Worm (Caenorhabditis elegans) whole organism, young adult: ENCODE results near the gene skr-8.

ENCODE experiments used
- C06A6.2 ChIP-seq: fragments of 200-800 bp; sonication (Bioruptor generic); conservative IDR thresholded peaks from 2 replicates; pipeline ENCODE4 v1.3.6; 2022; ENCODE audit warnings: missing genetic modification characterization, missing compliant biosample characterization
- F39B2.1 ChIP-seq: fragments of 200-800 bp; sonication (Bioruptor generic); IDR thresholded peaks from 2 replicates; pipeline ENCODE4 v1.3.6; 2022; ENCODE audit warnings: missing genetic modification reagents, missing genetic modification characterization, missing compliant biosample characterization
- K11D2.4 ChIP-seq: fragments of 200-800 bp; sonication (Bioruptor generic); IDR thresholded peaks from 2 replicates; pipeline ENCODE4 v1.3.6; 2022; ENCODE audit warnings: missing genetic modification reagents, missing genetic modification characterization, missing compliant biosample characterization
- dpl-1 ChIP-seq: fragments of 150-350 bp; optimal IDR thresholded peaks from 2 replicates; lab custom pipeline; 2014; ENCODE audit warnings: missing biosample characterization, missing genetic modification reagents, missing genetic modification characterization
- nhr-80 ChIP-seq: sonication (generic microtip); optimal IDR thresholded peaks from 2 replicates; lab custom pipeline; 2016; ENCODE audit warnings: missing genetic modification characterization, missing compliant biosample characterization
- zim-3 ChIP-seq: sonication (generic microtip); optimal IDR thresholded peaks from 2 replicates; lab custom pipeline; 2017; ENCODE audit warnings: mild to moderate bottlenecking, missing genetic modification characterization, moderate library complexity, missing compliant biosample characterization

DNA sequence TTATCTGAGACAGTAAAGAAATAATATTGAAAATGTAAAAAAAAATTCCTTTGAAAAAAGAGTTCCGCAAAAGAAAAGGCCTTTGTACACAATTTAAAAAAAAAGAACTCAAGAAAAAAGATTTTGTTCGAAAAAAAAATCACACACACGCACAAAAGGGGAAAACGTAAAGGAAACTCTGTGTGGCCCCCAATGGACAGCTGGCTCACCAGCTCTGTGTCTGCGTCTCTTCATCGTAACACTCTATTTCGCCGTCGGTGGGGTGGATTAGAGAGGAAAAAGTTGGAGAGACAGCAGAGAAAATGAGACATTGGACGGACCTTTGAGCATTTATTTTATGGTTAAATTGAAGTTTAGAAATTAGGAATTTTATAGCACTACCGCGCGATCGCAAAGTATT is 49.4 kb upstream of the skr-8 start:
- no peak for TF ChIP-seq K11D2.4
- no peak for TF ChIP-seq zim-3 (tag; lab: Kevin White, UChicago)
- no peak for TF ChIP-seq nhr-80
- TF ChIP-seq C06A6.2 (GFP tag; lab: Robert Waterston, UW), result no peak
- no peak for TF ChIP-seq F39B2.1
- no peak for TF ChIP-seq dpl-1 (GFP tag; lab: Kevin White, UChicago)
